Worm (Caenorhabditis elegans): ENCODE measurements around the gene clp-9.

The clp-9 gene

DNA sequence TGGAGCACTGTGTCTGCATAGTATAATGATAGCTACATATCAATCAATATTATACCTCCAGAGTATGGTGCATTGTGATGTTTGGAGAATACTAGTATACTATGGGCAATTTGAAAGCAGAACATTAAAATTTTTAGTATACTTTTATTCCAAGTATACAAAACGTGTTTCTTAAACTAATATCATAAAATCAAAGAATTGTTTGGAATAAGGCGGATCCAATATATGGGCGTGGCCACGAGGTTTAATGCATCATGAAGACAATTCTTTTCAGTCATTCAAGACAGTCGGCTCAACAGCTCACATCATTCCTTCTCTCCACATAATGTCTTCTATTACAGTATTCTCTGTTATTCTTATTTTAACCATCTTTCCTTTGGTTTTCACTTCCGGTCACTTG lies 5.9 kb downstream of the clp-9 start, which contains the start of gene sdz-31:
TSS of gene sdz-31 (plus strand) at position 301 of the 400 bp plus-strand sequence.
- TF ChIP-seq ets-4 (GFP tag; optimal IDR thresholded peaks at IDR 0.05) (no peak), pha-4 (tag; optimal IDR thresholded peaks at IDR 0.05) (no peak), Y67H2A.10 (GFP tag; conservative IDR thresholded peaks at IDR 0.05) (no peak), F37B4.10 (GFP tag; IDR thresholded peaks at IDR 0.05) (no peak), K12H6.12 (tag; optimal IDR thresholded peaks at IDR 0.05) (no peak), chd-7 (tag; optimal IDR thresholded peaks at IDR 0.05) (no peak), nfya-1 (tag; optimal IDR thresholded peaks at IDR 0.05; ENCODE audit: borderline replicate concordance, insufficient read depth) (no peak), fkh-3 (tag; optimal IDR thresholded peaks at IDR 0.05) (no peak), sptf-2 (GFP tag; optimal IDR thresholded peaks at IDR 0.05) (no peak), ccch-3 (GFP tag; optimal IDR thresholded peaks at IDR 0.05) (no peak), mcd-1 (GFP tag; IDR thresholded peaks at IDR 0.05) (no peak), ceh-91 (GFP tag; IDR thresholded peaks at IDR 0.05) (no peak), rpc-1 (optimal IDR thresholded peaks at IDR 0.05) (no peak), rpc-1 (tag; optimal IDR thresholded peaks at IDR 0.05) (no peak), F57A8.1 (GFP tag; optimal IDR thresholded peaks at IDR 0.05) (no peak), ceh-58 (GFP tag; IDR thresholded peaks at IDR 0.05) (no peak), K11D2.4 (GFP tag; IDR thresholded peaks at IDR 0.05) (no peak), cebp-2 (GFP tag; IDR thresholded peaks at IDR 0.05) (no peak), nhr-80 (tag; optimal IDR thresholded peaks at IDR 0.05) (no peak), ztf-26 (tag; optimal IDR thresholded peaks at IDR 0.05) (no peak)

- TF ChIP-seq ZK185.1 (tag; optimal IDR thresholded peaks at IDR 0.05; ENCODE audit: poor library complexity, severe bottlenecking) (no peak), Y56A3A.18 (GFP tag; IDR thresholded peaks at IDR 0.05) (no peak), mcd-1 (GFP tag; IDR thresholded peaks at IDR 0.05) (no peak), ztf-18 (tag; optimal IDR thresholded peaks at IDR 0.05) (no peak), cebp-2 (GFP tag; IDR thresholded peaks at IDR 0.05) (no peak), dpff-1 (tag; optimal IDR thresholded peaks at IDR 0.05) (no peak), F55B11.4 (tag; optimal IDR thresholded peaks at IDR 0.05; ENCODE audit: borderline replicate concordance, insufficient read depth) (no peak), Y53G8AR.9 (GFP tag; conservative IDR thresholded peaks at IDR 0.05) (no peak), nhr-179 (tag; optimal IDR thresholded peaks at IDR 0.05) (no peak), nhr-80 (tag; optimal IDR thresholded peaks at IDR 0.05) (no peak), hmg-20 (GFP tag; IDR thresholded peaks at IDR 0.05) (no peak), athp-1 (tag; optimal IDR thresholded peaks at IDR 0.05) (no peak), ceh-79 (tag; optimal IDR thresholded peaks at IDR 0.05) (no peak), K11D2.4 (GFP tag; IDR thresholded peaks at IDR 0.05) (no peak), lin-35 (GFP tag; optimal IDR thresholded peaks at IDR 0.05) (no peak), snpc-1.1 (tag; optimal IDR thresholded peaks at IDR 0.05; ENCODE audit: insufficient read depth) (no peak), bed-2 (GFP tag; IDR thresholded peaks at IDR 0.05) (no peak), hmg-1.2 (GFP tag; IDR thresholded peaks at IDR 0.05) (no peak)
These were observed 6.4 kb downstream of the clp-9 start, which contains the start of gene srab-26 for ce11 chrV:9879404-9879803. TSS of gene srab-26 (minus strand) at chrV:9879504.

- TF ChIP-seq lsl-1 (GFP tag; optimal IDR thresholded peaks at IDR 0.05) = no peak
- no peak for TF ChIP-seq ztf-3 (GFP tag; optimal IDR thresholded peaks at IDR 0.05)
- TF ChIP-seq gei-17 (GFP tag; optimal IDR thresholded peaks at IDR 0.05) = no peak
- TF ChIP-seq ztf-6 (GFP tag; IDR thresholded peaks at IDR 0.05) = no peak
- TF ChIP-seq zfh-2 (GFP tag; conservative IDR thresholded peaks at IDR 0.05) = no peak
- no peak for TF ChIP-seq Y56A3A.18 (GFP tag; IDR thresholded peaks at IDR 0.05)
- TF ChIP-seq sdz-38 (tag; optimal IDR thresholded peaks at IDR 0.05) = no peak
- no peak for TF ChIP-seq hmg-20 (GFP tag; IDR thresholded peaks at IDR 0.05)
- no peak for TF ChIP-seq sea-2 (GFP tag; IDR thresholded peaks at IDR 0.05)
- TF ChIP-seq F22D6.2 (tag; optimal IDR thresholded peaks at IDR 0.05) = no peak
These were observed 14.4 kb downstream of the clp-9 start, which contains the start of gene srab-18 for ce11 chrV:9871339-9871738. TSS of gene srab-18 (minus strand) at chrV:9871439.

All from whole organism, young adult.